Fruit fly (Drosophila melanogaster): ENCODE measurements around the gene CG31463.

The CG31463 gene

dm6 chr3R:8292034-8292433 is at the start of gene CG31463:
TSS of gene CG31463 (plus strand) at chr3R:8292335.
- no peak for TF ChIP-seq CG17801 (GFP tag; optimal IDR thresholded peaks at IDR 0.05; ENCODE audit: partially characterized antibody)

DNA sequence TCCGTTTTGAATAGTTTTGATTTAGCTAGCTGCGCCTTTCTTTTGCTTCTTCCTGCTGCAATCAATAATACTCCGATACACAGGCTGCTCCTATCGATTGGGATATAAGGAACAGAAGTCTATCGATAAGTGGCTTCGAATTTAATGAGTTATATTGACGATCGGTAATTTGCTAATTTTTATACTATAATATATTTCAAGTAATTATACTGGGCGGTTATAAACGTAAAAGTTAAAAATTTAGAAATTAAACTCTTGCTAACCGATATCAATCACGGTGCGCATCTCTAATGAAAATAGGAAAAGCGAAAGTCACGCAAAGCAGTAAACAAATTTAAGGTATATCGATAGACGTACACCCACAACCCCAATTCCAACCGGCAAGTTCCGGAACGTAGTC is 48.4 kb upstream of the CG31463 start, which contains the start of the genes CG9636, CG18749 and CG33722:
Gene CG9636, minus strand, starts transcription at position 73 of the 400 bp plus-strand sequence.
Gene CG18749, plus strand, starts transcription at position 336 of the 400 bp plus-strand sequence.
Gene CG33722, plus strand, starts transcription at position 336 of the 400 bp plus-strand sequence.
- peak; percentile 68 for TF ChIP-seq CG17801 (GFP tag; optimal IDR thresholded peaks at IDR 0.05; ENCODE audit: partially characterized antibody)

DNA sequence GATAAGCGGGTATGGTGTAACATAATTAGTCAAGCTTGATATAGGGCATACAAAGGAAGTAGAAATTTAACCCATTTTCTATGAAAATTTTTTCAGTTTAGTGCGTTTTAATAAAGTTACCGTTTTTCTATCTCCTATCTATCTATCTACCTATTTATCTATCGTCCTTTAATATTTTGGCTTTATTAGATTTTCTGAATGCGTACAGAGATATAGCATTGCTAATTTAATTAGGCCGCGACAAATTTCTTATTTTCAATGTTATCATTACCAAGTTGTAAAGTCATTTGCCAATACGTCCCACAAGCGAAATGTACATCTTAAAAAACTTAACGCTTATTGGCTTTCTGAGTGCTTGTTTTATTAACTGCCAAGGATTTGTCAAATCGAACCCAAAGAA is 44.0 kb upstream of the CG31463 start, which contains the start of gene CG15864:
Gene CG15864, plus strand, starts transcription at position 301 of the 400 bp plus-strand sequence.
- TF ChIP-seq CG17801 (GFP tag; optimal IDR thresholded peaks at IDR 0.05; ENCODE audit: partially characterized antibody), result no peak

- TF ChIP-seq CG17801 (GFP tag; optimal IDR thresholded peaks at IDR 0.05; ENCODE audit: partially characterized antibody), result no peak
These were observed 41.9 kb upstream of the CG31463 start, which contains the start of gene mtg for dm6 chr3R:8250166-8250733. TSS of gene mtg (plus strand) at chr3R:8250497.

- TF ChIP-seq CG17801 (GFP tag; optimal IDR thresholded peaks at IDR 0.05; ENCODE audit: partially characterized antibody), result no peak
These were observed 40.6 kb upstream of the CG31463 start for dm6 chr3R:8251532-8251931.

- TF ChIP-seq CG17801 (GFP tag; optimal IDR thresholded peaks at IDR 0.05; ENCODE audit: partially characterized antibody), result no peak
These were observed 37.8 kb upstream of the CG31463 start for dm6 chr3R:8254347-8254746.

dm6 chr3R:8256040-8256439 is 36.1 kb upstream of the CG31463 start:
- no peak for TF ChIP-seq CG17801 (GFP tag; optimal IDR thresholded peaks at IDR 0.05; ENCODE audit: partially characterized antibody)

DNA sequence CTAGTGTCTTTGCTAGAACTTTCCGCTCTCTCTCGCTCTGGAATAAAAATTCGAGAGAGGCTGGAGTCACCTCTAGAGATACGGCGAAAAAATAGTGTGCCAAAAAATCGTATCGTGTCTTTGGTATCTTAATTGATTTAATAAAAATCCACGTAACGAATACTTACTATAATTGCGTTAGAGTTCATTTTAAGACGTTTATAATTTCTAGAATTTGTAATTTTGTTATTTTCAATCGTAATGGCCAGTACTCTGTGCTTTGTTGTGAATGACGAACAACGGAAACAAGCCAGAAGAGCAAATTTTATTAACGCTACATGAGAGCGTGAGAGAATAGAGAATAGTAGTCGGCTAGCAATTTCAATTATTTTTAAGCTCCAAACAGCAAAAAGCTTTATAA is 30.5 kb upstream of the CG31463 start:
- peak; percentile 9 for TF ChIP-seq CG17801 (GFP tag; optimal IDR thresholded peaks at IDR 0.05; ENCODE audit: partially characterized antibody)

- TF ChIP-seq CG17801 (GFP tag; optimal IDR thresholded peaks at IDR 0.05; ENCODE audit: partially characterized antibody), result peak; percentile 73
These were observed 27.6 kb upstream of the CG31463 start, which contains the start of the genes RPA1 and Mcm2 for dm6 chr3R:8264302-8265080. TSS of gene RPA1 (minus strand) at chr3R:8264451. TSS of gene Mcm2 (plus strand) at chr3R:8264970.

DNA sequence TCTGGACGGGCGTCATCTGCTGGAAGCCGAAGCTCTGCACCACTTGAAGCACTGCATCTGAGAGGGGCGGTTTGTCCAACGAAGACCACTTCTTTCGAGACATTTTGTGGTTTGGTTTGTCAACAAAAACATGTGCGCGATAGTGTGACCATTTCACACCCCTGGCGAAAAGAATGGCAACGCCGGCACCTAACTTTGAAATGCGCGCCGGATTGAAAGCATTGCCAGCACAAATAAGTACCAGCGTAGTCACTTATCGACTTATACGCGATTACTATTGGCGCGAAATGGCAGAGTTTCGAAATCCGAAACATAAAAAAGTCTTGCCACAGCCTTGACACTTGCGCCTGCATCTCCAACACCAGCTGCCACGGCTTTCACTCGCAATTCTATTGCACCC is 22.4 kb upstream of the CG31463 start, which contains the start of gene CG9630:
Gene CG9630, minus strand, starts transcription at position 157 of the 400 bp plus-strand sequence.
- peak; percentile 2 for TF ChIP-seq CG17801 (GFP tag; optimal IDR thresholded peaks at IDR 0.05; ENCODE audit: partially characterized antibody)

DNA sequence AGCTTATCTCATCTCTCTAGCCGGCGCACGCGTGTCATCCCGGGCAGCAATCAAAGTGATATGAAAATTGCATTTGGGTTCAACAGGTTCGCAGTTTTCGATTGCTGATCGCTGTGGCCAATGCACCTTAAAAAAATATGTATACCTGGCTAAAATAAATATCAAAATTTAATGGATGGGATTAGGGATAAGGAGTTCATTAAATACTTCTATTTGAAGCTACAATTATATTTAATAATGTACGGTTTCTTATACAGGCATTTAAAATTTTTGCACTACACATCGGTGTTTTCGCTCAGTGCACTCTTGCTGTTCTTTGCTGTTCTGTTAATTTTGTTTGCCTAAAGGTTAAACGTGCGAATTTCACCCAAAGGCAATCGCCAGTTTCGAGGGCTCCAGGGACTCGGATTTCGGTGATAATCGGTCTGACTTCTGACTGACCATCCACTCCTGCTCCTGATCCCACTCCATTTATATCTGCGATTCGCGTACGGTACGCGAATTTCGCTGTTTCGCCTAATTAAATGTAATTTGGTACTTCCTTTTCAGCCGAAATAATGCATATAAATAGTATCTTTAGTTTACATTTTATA is 19.5 kb upstream of the CG31463 start:
- TF ChIP-seq CG17801 (GFP tag; optimal IDR thresholded peaks at IDR 0.05; ENCODE audit: partially characterized antibody), result no peak

dm6 chr3R:8275031-8275430 is 17.1 kb upstream of the CG31463 start:
- no peak for TF ChIP-seq CG17801 (GFP tag; optimal IDR thresholded peaks at IDR 0.05; ENCODE audit: partially characterized antibody)

DNA sequence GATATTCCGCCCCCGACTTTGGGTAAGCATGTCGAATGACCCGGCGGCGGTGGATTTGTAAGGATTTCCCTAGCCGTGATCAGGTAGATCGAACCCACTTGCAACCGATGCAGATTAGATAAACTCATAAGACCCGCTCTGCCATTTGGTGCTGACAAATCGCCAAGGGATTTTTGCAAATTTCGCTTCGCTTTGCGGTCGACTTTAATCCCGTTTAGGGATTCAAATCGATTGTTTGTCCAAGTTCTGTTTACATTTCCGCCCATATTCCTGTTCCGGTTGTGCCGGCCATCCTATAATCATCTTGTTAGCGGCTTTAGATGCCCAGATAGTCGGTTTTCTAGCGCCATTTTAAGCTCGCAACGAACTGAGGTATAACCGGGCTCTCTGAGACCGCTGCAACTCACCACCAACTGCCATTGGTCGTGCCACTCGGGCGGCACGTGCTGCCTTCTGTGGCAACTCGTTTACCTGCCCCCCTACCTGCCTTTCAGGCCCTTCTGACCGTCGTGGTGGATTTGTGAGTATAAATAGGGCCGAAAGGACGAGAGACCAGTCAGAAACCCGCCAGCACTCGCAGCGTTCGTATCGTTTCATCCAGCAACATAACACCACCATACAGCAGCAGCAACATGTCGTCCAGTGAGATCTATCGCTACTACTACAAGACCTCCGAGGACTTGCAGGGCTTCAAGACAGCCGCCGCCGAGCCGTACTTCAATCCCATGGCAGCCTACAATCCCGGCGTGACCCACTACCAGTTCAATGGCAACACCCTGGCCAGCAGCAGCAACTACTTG is 14.4 kb upstream of the CG31463 start, which contains the start of gene ato:
Gene ato, plus strand, starts transcription at position 559 of the 800 bp plus-strand sequence.
- no peak for TF ChIP-seq CG17801 (GFP tag; optimal IDR thresholded peaks at IDR 0.05; ENCODE audit: partially characterized antibody)

DNA sequence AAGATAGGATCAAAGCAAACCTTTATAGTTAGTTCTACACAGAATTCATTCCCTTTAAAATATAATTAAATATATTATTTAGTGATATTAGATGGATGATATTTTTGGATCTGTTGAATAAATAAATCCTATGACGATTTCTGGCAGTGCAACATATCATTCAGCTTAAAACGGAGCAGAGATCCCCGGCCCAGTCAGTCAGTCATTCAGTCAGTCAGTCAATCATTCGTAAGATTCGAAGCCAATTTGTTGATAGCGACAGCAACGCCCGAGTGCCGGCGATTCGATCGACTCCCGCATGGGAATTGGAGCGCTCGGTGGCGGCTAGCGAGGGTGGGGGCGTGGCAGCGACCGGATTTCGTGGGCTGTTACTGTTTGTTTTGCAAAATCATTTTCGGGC is 12.2 kb upstream of the CG31463 start:
- TF ChIP-seq CG17801 (GFP tag; optimal IDR thresholded peaks at IDR 0.05; ENCODE audit: partially characterized antibody), result no peak

DNA sequence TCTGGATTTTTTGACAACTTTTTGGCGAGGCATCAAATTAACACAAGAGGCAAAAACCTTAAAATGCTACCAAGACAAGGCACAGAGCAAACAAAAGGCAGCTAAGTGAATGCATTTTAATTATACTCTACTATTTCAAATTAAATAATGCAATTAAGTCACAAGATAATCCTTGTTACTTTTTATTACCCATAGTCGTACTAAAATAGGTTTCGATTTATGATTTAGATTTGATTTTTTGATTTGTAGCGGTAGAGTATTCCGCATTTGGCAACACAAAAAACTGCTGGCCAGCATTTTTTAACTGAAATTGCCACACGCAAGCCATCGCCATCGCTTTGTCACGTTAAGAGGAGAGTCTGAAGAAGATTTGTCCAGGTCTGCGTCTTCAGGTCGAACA is 9.4 kb upstream of the CG31463 start:
- TF ChIP-seq CG17801 (GFP tag; optimal IDR thresholded peaks at IDR 0.05; ENCODE audit: partially characterized antibody), result no peak

All from ovary, adult (tissue).